Fruit fly (Drosophila melanogaster) whole organism: Measurements from ENCODE around the gene mRpL10.

Experiments
- CG8478 ChIP-seq: fragments of >200 bp; optimal IDR thresholded peaks from 2 replicates; lab custom pipeline; 2018; ENCODE audit warnings: inconsistent platforms
- psq ChIP-seq: fragments of >200 bp; optimal IDR thresholded peaks from 2 replicates; lab custom pipeline; 2017

DNA sequence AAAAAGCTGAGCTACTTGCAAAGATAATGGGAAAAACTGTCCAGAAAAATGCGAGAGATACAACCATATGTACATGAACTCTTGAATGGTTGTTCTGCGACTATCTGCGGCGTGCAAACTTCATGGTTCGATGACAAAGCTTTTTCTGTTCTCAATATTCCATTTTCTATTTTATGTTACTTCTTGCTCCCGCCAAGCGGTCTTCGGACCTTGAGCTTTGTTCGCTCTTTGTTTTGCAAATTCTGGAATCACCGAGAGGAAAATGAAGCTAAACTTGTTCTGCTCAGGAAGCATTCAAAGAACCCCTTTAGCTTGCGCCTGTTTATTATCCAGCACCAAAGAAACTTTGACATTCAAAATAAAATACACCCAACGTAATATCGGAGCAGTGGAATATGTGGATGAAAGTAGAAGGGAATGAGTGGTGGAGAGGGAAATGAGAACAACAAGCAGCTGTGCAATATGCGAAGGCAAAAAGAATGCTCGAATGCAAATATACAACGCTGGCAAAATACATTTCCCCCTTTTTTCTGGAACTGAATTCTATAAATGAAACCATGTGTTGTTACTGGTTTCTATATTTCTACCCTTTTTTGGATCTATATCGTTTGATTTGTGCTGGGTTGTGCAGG is 35.2 kb upstream of the mRpL10 start:
- TF ChIP-seq CG8478, result no peak
- TF ChIP-seq psq (lab: Kevin White, UChicago), result no peak
